Worm (Caenorhabditis elegans) whole organism, mixed stage, embryonic: ENCODE results near the gene chil-15.

Experiments
- M03D4.4 ChIP-seq: sonication (generic microtip); optimal IDR thresholded peaks from 2 replicates; lab custom pipeline; 2017; ENCODE audit warnings: mild to moderate bottlenecking, missing genetic modification characterization, missing compliant biosample characterization
- bed-3 ChIP-seq: fragments of 200-800 bp; sonication (Bioruptor generic); optimal IDR thresholded peaks from 3 replicates; lab custom pipeline; 2018; ENCODE audit warnings: mild to moderate bottlenecking, missing genetic modification characterization, moderate library complexity, missing compliant biosample characterization
- blmp-1 ChIP-seq: fragments of 150-350 bp; optimal IDR thresholded peaks from 2 replicates; lab custom pipeline; 2014; ENCODE audit warnings: missing biosample characterization, missing genetic modification characterization
- ceh-39 ChIP-seq: fragments of 150-350 bp; optimal IDR thresholded peaks from 2 replicates; lab custom pipeline; 2014; ENCODE audit warnings: missing biosample characterization, missing genetic modification characterization
- ceh-43 ChIP-seq: fragments of 200-800 bp; sonication (Bioruptor generic); optimal IDR thresholded peaks from 2 replicates; lab custom pipeline; 2018; ENCODE audit warnings: mild to moderate bottlenecking, missing genetic modification characterization, moderate library complexity, missing compliant biosample characterization
- ceh-83 ChIP-seq: fragments of 200-800 bp; sonication (Bioruptor generic); optimal IDR thresholded peaks from 2 replicates; lab custom pipeline; 2018; ENCODE audit warnings: mild to moderate bottlenecking, missing genetic modification characterization, missing compliant biosample characterization
- ces-1 ChIP-seq: fragments of 150-350 bp; optimal IDR thresholded peaks from 2 replicates; lab custom pipeline; 2014; ENCODE audit warnings: missing biosample characterization, missing genetic modification reagents, missing genetic modification characterization
- cnd-1 ChIP-seq: fragments of 200-800 bp; sonication (Bioruptor generic); optimal IDR thresholded peaks from 2 replicates; lab custom pipeline; 2018; ENCODE audit warnings: mild to moderate bottlenecking, missing genetic modification characterization, missing compliant biosample characterization
- drap-1 ChIP-seq: fragments of 200-800 bp; sonication (Bioruptor generic); optimal IDR thresholded peaks from 3 replicates; lab custom pipeline; 2018; ENCODE audit warnings: mild to moderate bottlenecking, missing genetic modification characterization, missing compliant biosample characterization
- elt-1 ChIP-seq: sonication (generic microtip); optimal IDR thresholded peaks from 2 replicates; lab custom pipeline; 2017; ENCODE audit warnings: missing genetic modification characterization, mild to moderate bottlenecking, missing compliant biosample characterization, antibody characterized with exemption, moderate library complexity, borderline replicate concordance; ENCODE audit not compliant: insufficient read depth
- elt-3 ChIP-seq: fragments of 150-350 bp; optimal IDR thresholded peaks from 2 replicates; lab custom pipeline; 2014; ENCODE audit warnings: missing biosample characterization, missing genetic modification characterization
- flh-1 ChIP-seq: fragments of 200-800 bp; sonication (Bioruptor generic); optimal IDR thresholded peaks from 2 replicates; lab custom pipeline; 2018; ENCODE audit warnings: mild to moderate bottlenecking, missing genetic modification characterization, moderate library complexity, missing compliant biosample characterization
- ham-2 ChIP-seq: fragments of 200-800 bp; sonication (Bioruptor generic); optimal IDR thresholded peaks from 2 replicates; lab custom pipeline; 2018; ENCODE audit warnings: mild to moderate bottlenecking, missing genetic modification characterization, missing compliant biosample characterization
- lin-13 ChIP-seq: fragments of 150-350 bp; optimal IDR thresholded peaks from 2 replicates; lab custom pipeline; 2014; ENCODE audit warnings: missing biosample characterization, missing genetic modification characterization
- lin-32 ChIP-seq: fragments of 200-800 bp; sonication (Bioruptor generic); optimal IDR thresholded peaks from 2 replicates; lab custom pipeline; 2018; ENCODE audit warnings: mild to moderate bottlenecking, missing genetic modification characterization, missing compliant biosample characterization
- lsy-2 ChIP-seq: fragments of 150-350 bp; optimal IDR thresholded peaks from 2 replicates; lab custom pipeline; 2014; ENCODE audit warnings: missing biosample characterization, missing genetic modification characterization
- mab-5 ChIP-seq: fragments of 150-350 bp; optimal IDR thresholded peaks from 2 replicates; lab custom pipeline; 2014; ENCODE audit warnings: missing biosample characterization, missing genetic modification characterization
- nhr-12 ChIP-seq: fragments of 150-350 bp; optimal IDR thresholded peaks from 2 replicates; lab custom pipeline; 2014; ENCODE audit warnings: missing biosample characterization, missing genetic modification characterization
- nhr-2 ChIP-seq: fragments of 150-350 bp; optimal IDR thresholded peaks from 2 replicates; lab custom pipeline; 2014; ENCODE audit warnings: missing biosample characterization, missing genetic modification characterization
- nhr-28 ChIP-seq: fragments of 150-350 bp; optimal IDR thresholded peaks from 2 replicates; lab custom pipeline; 2014; ENCODE audit warnings: missing biosample characterization, missing genetic modification characterization
- nhr-76 ChIP-seq: sonication (generic microtip); optimal IDR thresholded peaks from 2 replicates; lab custom pipeline; 2017; ENCODE audit warnings: missing biosample characterization, missing genetic modification characterization
- pha-4 ChIP-seq: fragments of 150-350 bp; optimal IDR thresholded peaks from 2 replicates; lab custom pipeline; 2018; ENCODE audit warnings: missing biosample characterization, missing genetic modification reagents, missing genetic modification characterization
- sem-2 ChIP-seq: fragments of 200-800 bp; sonication (Bioruptor generic); optimal IDR thresholded peaks from 2 replicates; lab custom pipeline; 2018; ENCODE audit warnings: mild to moderate bottlenecking, missing genetic modification characterization, missing compliant biosample characterization
- snpc-4 ChIP-seq: fragments of 150-350 bp; optimal IDR thresholded peaks from 2 replicates; lab custom pipeline; 2014; ENCODE audit warnings: missing biosample characterization, missing genetic modification characterization
- sptf-1 ChIP-seq: sonication (generic microtip); optimal IDR thresholded peaks from 2 replicates; lab custom pipeline; 2017; ENCODE audit warnings: mild to moderate bottlenecking, missing genetic modification characterization, moderate library complexity, missing compliant biosample characterization
- tbx-8 ChIP-seq: fragments of 200-800 bp; sonication (Bioruptor generic); optimal IDR thresholded peaks from 2 replicates; lab custom pipeline; 2018; ENCODE audit warnings: mild to moderate bottlenecking, missing genetic modification characterization, moderate library complexity, missing compliant biosample characterization
- unc-120 ChIP-seq: sonication (generic microtip); optimal IDR thresholded peaks from 2 replicates; lab custom pipeline; 2017; ENCODE audit warnings: missing genetic modification characterization, missing compliant biosample characterization; ENCODE audit not compliant: poor library complexity, severe bottlenecking
- unc-39 ChIP-seq: fragments of 150-350 bp; optimal IDR thresholded peaks from 2 replicates; lab custom pipeline; 2014; ENCODE audit warnings: missing biosample characterization, missing genetic modification characterization
- unc-62 ChIP-seq: fragments of 150-350 bp; optimal IDR thresholded peaks from 2 replicates; lab custom pipeline; 2014; ENCODE audit warnings: missing biosample characterization, missing genetic modification reagents, missing genetic modification characterization
- ztf-11 ChIP-seq: fragments of 150-350 bp; optimal IDR thresholded peaks from 2 replicates; lab custom pipeline; 2014; ENCODE audit warnings: missing biosample characterization, missing genetic modification characterization

chil-15 gene

ce11 chrII:9477567-9477966, 34.1 kb upstream of the chil-15 start, which contains the start of gene chil-27:
Gene chil-27 (plus strand): TSS chrII:9477867.
- TF ChIP-seq ham-2: no peak
- no peak for TF ChIP-seq elt-1 (tag; lab: Kevin White, UChicago)
- TF ChIP-seq lin-32 (GFP tag; lab: Kevin White, UChicago): no peak
- TF ChIP-seq sem-2 (GFP tag; lab: Kevin White, UChicago): no peak
- no peak for TF ChIP-seq cnd-1 (tag; lab: Kevin White, UChicago)
- no peak for TF ChIP-seq unc-62

ce11 chrII:9474367-9475105, 31.1 kb upstream of the chil-15 start, which contains the start of the genes chil-25 and chil-26:
Gene chil-25 (minus strand): TSS chrII:9474467.
Gene chil-26 (plus strand): TSS chrII:9475055.
- TF ChIP-seq nhr-2 (tag; lab: Kevin White, UChicago) (no peak), flh-1 (no peak), unc-120 (tag; lab: Kevin White, UChicago) (no peak), bed-3 (GFP tag; lab: Kevin White, UChicago) (no peak), lsy-2 (tag; lab: Kevin White, UChicago) (no peak), lin-13 (tag; lab: Kevin White, UChicago) (no peak)

- no peak for TF ChIP-seq ceh-83
- no peak for TF ChIP-seq snpc-4
- TF ChIP-seq ces-1 (GFP tag; lab: Kevin White, UChicago): no peak
- TF ChIP-seq pha-4 (tag; lab: Kevin White, UChicago): no peak
- no peak for TF ChIP-seq sptf-1 (tag; lab: Kevin White, UChicago)
- TF ChIP-seq elt-1 (tag; lab: Kevin White, UChicago): no peak
- TF ChIP-seq ztf-11: no peak
- TF ChIP-seq nhr-76 (tag; lab: Kevin White, UChicago): no peak
- TF ChIP-seq ceh-43 (GFP tag; lab: Kevin White, UChicago): no peak
These were observed 26.6 kb upstream of the chil-15 start, which contains the start of gene T19H5.6 for ce11 chrII:9470027-9470426. Gene T19H5.6 (minus strand): TSS chrII:9470221.

ce11 chrII:9468414-9468813, 25.0 kb upstream of the chil-15 start, which contains the start of gene chil-23:
Gene chil-23 (minus strand): TSS chrII:9468611.
- TF ChIP-seq nhr-76 (tag; lab: Kevin White, UChicago) (no peak), unc-120 (tag; lab: Kevin White, UChicago) (no peak), elt-3 (tag; lab: Kevin White, UChicago) (no peak), drap-1 (no peak), nhr-28 (no peak), unc-39 (no peak), ztf-11 (no peak), nhr-12 (tag; lab: Kevin White, UChicago) (no peak), lsy-2 (tag; lab: Kevin White, UChicago) (no peak), mab-5 (tag; lab: Kevin White, UChicago) (no peak), ham-2 (no peak), unc-62 (no peak)

ce11 chrII:9466095-9466494, 22.7 kb upstream of the chil-15 start, which contains the start of gene chil-22:
Gene chil-22 (minus strand): TSS chrII:9466195.
- TF ChIP-seq cnd-1 (tag; lab: Kevin White, UChicago) (no peak), elt-1 (tag; lab: Kevin White, UChicago) (no peak), nhr-2 (tag; lab: Kevin White, UChicago) (no peak), mab-5 (tag; lab: Kevin White, UChicago) (no peak), sptf-1 (tag; lab: Kevin White, UChicago) (no peak), unc-120 (tag; lab: Kevin White, UChicago) (no peak), ceh-39 (no peak), blmp-1 (no peak), bed-3 (GFP tag; lab: Kevin White, UChicago) (no peak), pha-4 (tag; lab: Kevin White, UChicago) (no peak), M03D4.4 (tag; lab: Kevin White, UChicago) (no peak), tbx-8 (GFP tag; lab: Kevin White, UChicago) (no peak)
